Fruit fly (Drosophila melanogaster) whole organism, embryonic: Measurements from ENCODE around the gene Swip-1.

Experiments used
- Abd-B ChIP-seq: fragments of 200-800 bp; sonication (Bioruptor generic); optimal IDR thresholded peaks from 2 replicates; lab custom pipeline; 2018; ENCODE audit warnings: missing biosample characterization, mild to moderate bottlenecking, missing genetic modification characterization, moderate library complexity
- Atf6 ChIP-seq: fragments of 200-800 bp; sonication (Bioruptor generic); IDR thresholded peaks from 2 replicates; pipeline ENCODE4 v1.3.6; 2022; ENCODE audit warnings: missing biosample characterization, missing genetic modification characterization
- CG11696 ChIP-seq: fragments of 200-800 bp; sonication (Bioruptor generic); IDR thresholded peaks from 2 replicates; pipeline ENCODE4 v1.3.6; 2022; ENCODE audit warnings: missing biosample characterization, missing genetic modification characterization
- CG8388 ChIP-seq: fragments of 200-800 bp; sonication (Bioruptor generic); optimal IDR thresholded peaks from 2 replicates; lab custom pipeline; 2019; ENCODE audit warnings: missing biosample characterization, mild to moderate bottlenecking, missing genetic modification characterization, moderate library complexity
- CG8944 ChIP-seq: fragments of 200-800 bp; sonication (Bioruptor generic); optimal IDR thresholded peaks from 3 replicates; lab custom pipeline; 2016; ENCODE audit warnings: missing biosample characterization, missing genetic modification characterization
- Lpt ChIP-seq: fragments of >200 bp; optimal IDR thresholded peaks from 2 replicates; lab custom pipeline; 2018; ENCODE audit warnings: missing biosample characterization, missing genetic modification characterization
- kah ChIP-seq: fragments of 200-800 bp; sonication (Bioruptor generic); optimal IDR thresholded peaks from 2 replicates; lab custom pipeline; 2018; ENCODE audit warnings: missing biosample characterization, mild to moderate bottlenecking, missing genetic modification characterization
- ken ChIP-seq: fragments of 200-800 bp; sonication (Bioruptor generic); IDR thresholded peaks from 3 replicates; pipeline ENCODE4 v1.3.6; 2022; ENCODE audit warnings: missing biosample characterization, missing genetic modification characterization

DNA sequence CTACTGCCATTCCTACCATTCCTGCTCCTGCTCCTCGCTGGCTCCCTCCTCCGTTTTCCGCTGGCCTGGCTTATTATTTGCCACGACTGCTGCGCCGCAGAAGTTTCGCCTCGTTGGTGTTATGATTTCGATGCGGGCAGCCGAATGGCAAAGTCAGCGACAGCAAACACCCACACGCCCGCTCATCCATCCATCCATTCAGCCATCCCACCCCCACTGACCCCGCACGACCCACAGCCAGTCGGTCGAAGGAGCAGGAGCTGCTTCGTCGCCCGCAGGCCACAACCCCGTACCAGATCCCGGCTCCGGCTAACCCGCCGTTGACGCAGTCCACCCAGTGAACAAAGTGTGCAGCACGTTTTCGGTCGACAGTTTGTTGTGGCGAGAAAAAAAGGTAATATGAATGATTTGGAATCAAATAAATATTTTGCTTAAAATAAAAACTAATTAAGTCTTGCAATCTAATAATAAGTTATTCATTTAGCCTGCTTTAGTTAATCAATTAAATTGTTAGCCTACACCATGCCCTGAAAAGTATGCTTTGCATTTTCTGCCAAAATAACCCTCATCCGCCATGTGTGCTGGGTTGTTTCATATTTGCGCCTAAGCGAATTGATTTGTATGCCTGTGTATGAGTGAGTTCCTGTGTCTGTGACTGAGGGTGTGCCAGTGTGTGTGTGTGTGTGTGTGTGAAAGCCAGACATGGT lies 39.6 kb upstream of the Swip-1 start:
- TF ChIP-seq Lpt (no peak), CG11696 (peak; percentile 23; the same call in 1 of the 2 replicates), Abd-B (GFP tag; lab: Kevin White, UChicago) (no peak), CG8944 (no peak), Atf6 (GFP tag; lab: Robert Waterston, UW) (no peak), kah (peak; percentile 28), CG8388 (GFP tag; lab: Kevin White, UChicago) (no peak), ken (GFP tag; lab: Robert Waterston, UW) (0 out of 3 replicates have a peak, but pooled peaks have one; percentile 16)
